Worm (Caenorhabditis elegans): ENCODE measurements around the gene K10H10.13.

K10H10.13 gene

ce11 chrII:14502997-14503396 lies 8.1 kb downstream of the K10H10.13 start, which contains the start of gene K10H10.6:
Gene K10H10.6, plus strand, starts transcription at chrII:14503297.
- no peak for TF ChIP-seq irx-1 (tag; optimal IDR thresholded peaks at IDR 0.05)
- no peak for TF ChIP-seq nhr-12 (tag; optimal IDR thresholded peaks at IDR 0.05)
- no peak for TF ChIP-seq pax-3 (tag; optimal IDR thresholded peaks at IDR 0.05)
- TF ChIP-seq efl-1 (optimal IDR thresholded peaks at IDR 0.05) = no peak
- TF ChIP-seq efl-1 (GFP tag; optimal IDR thresholded peaks at IDR 0.05 in 1 of 2) = no peak
- no peak for TF ChIP-seq nhr-85 (tag)
- no peak for TF ChIP-seq sptf-1 (tag; optimal IDR thresholded peaks at IDR 0.05)
- TF ChIP-seq snpc-4 (tag; optimal IDR thresholded peaks at IDR 0.05) = no peak
- no peak for TF ChIP-seq elt-2 (tag; optimal IDR thresholded peaks at IDR 0.05)

- no peak for TF ChIP-seq tlp-1 (tag; optimal IDR thresholded peaks at IDR 0.05)
- TF ChIP-seq sox-4 (tag; optimal IDR thresholded peaks at IDR 0.05) = no peak
- TF ChIP-seq tbx-2 (tag; optimal IDR thresholded peaks at IDR 0.05) = no peak
- no peak for TF ChIP-seq ceh-88 (GFP tag; IDR thresholded peaks at IDR 0.05)
- TF ChIP-seq mab-9 (GFP tag; IDR thresholded peaks at IDR 0.05) = no peak
- no peak for TF ChIP-seq unc-62 (GFP tag; optimal IDR thresholded peaks at IDR 0.05)
- TF ChIP-seq dpl-1 (GFP tag; optimal IDR thresholded peaks at IDR 0.05) = no peak
- no peak for TF ChIP-seq pqm-1 (tag; optimal IDR thresholded peaks at IDR 0.05)
- TF ChIP-seq zip-4 (GFP tag; optimal IDR thresholded peaks at IDR 0.05) = no peak
- no peak for TF ChIP-seq nhr-90 (tag; optimal IDR thresholded peaks at IDR 0.05; ENCODE audit: poor library complexity)
Measured at ce11 chrII:14501447-14501846, 9.6 kb downstream of the K10H10.13 start, which contains the start of gene K10H10.5. Gene K10H10.5, plus strand, starts transcription at chrII:14501747.

ce11 chrII:14500122-14500521 lies 11.0 kb downstream of the K10H10.13 start, which contains the start of gene K10H10.4:
Gene K10H10.4, plus strand, starts transcription at chrII:14500422.
- no peak for TF ChIP-seq dsc-1 (tag; optimal IDR thresholded peaks at IDR 0.05)
- TF ChIP-seq ztf-11 (tag; optimal IDR thresholded peaks at IDR 0.05) = no peak

- no peak for TF ChIP-seq sptf-1 (tag; optimal IDR thresholded peaks at IDR 0.05)
- peak; percentile 87 for TF ChIP-seq skn-1 (tag; optimal IDR thresholded peaks at IDR 0.05)
- no peak for TF ChIP-seq aly-2 (tag; optimal IDR thresholded peaks at IDR 0.05)
- no peak for TF ChIP-seq efl-3 (GFP tag; optimal IDR thresholded peaks at IDR 0.05)
- no peak for TF ChIP-seq ets-5 (GFP tag; IDR thresholded peaks at IDR 0.05)
- no peak for TF ChIP-seq hpl-2 (GFP tag; optimal IDR thresholded peaks at IDR 0.05)
- TF ChIP-seq ceh-82 (tag; optimal IDR thresholded peaks at IDR 0.05) = no peak
- TF ChIP-seq pqm-1 (tag; optimal IDR thresholded peaks at IDR 0.05) = no peak
- no peak for TF ChIP-seq fkh-4 (tag; optimal IDR thresholded peaks at IDR 0.05; ENCODE audit: borderline replicate concordance)
- no peak for TF ChIP-seq hlh-4 (tag; optimal IDR thresholded peaks at IDR 0.05)
- TF ChIP-seq F16B12.6 (tag; optimal IDR thresholded peaks at IDR 0.05) = no peak
- no peak for TF ChIP-seq ceh-90 (tag; optimal IDR thresholded peaks at IDR 0.05)
- TF ChIP-seq pax-3 (tag; optimal IDR thresholded peaks at IDR 0.05) = no peak
- TF ChIP-seq C34B4.2 (tag; optimal IDR thresholded peaks at IDR 0.05) = no peak
- no peak for TF ChIP-seq lir-3 (tag; optimal IDR thresholded peaks at IDR 0.05; ENCODE audit: poor library complexity)
- no peak for TF ChIP-seq lsy-2 (tag; optimal IDR thresholded peaks at IDR 0.05)
- TF ChIP-seq fkh-10 (GFP tag; optimal IDR thresholded peaks at IDR 0.05) = no peak
- no peak for TF ChIP-seq fos-1 (tag; optimal IDR thresholded peaks at IDR 0.05)
- no peak for TF ChIP-seq ama-1 (optimal IDR thresholded peaks at IDR 0.05)
- TF ChIP-seq nhr-76 (tag; optimal IDR thresholded peaks at IDR 0.05) = no peak
- no peak for TF ChIP-seq unc-62 (GFP tag; optimal IDR thresholded peaks at IDR 0.05)
- TF ChIP-seq snu-23 (GFP tag; optimal IDR thresholded peaks at IDR 0.05) = peak; percentile 41
- TF ChIP-seq mef-2 (tag; optimal IDR thresholded peaks at IDR 0.05) = no peak
- TF ChIP-seq alr-1 (tag; optimal IDR thresholded peaks at IDR 0.05; ENCODE audit: borderline replicate concordance) = no peak
- no peak for TF ChIP-seq tlp-1 (tag; optimal IDR thresholded peaks at IDR 0.05)
- peak; percentile 67 for TF ChIP-seq nhr-20 (tag; optimal IDR thresholded peaks at IDR 0.05)
- TF ChIP-seq sox-4 (tag; optimal IDR thresholded peaks at IDR 0.05) = no peak
- no peak for TF ChIP-seq nhr-237 (tag; optimal IDR thresholded peaks at IDR 0.05)
- no peak for TF ChIP-seq hlh-17 (GFP tag; optimal IDR thresholded peaks at IDR 0.05; ENCODE audit: borderline replicate concordance)
- TF ChIP-seq nhr-28 (tag; optimal IDR thresholded peaks at IDR 0.05) = no peak
- TF ChIP-seq jun-1 (tag; optimal IDR thresholded peaks at IDR 0.05) = no peak
- no peak for TF ChIP-seq swsn-7 (tag; optimal IDR thresholded peaks at IDR 0.05)
- TF ChIP-seq dpl-1 (GFP tag; optimal IDR thresholded peaks at IDR 0.05) = no peak
- no peak for TF ChIP-seq nhr-84 (tag; optimal IDR thresholded peaks at IDR 0.05)
- TF ChIP-seq ztf-11 (tag; optimal IDR thresholded peaks at IDR 0.05) = no peak
- no peak for TF ChIP-seq C16A3.4 (tag; optimal IDR thresholded peaks at IDR 0.05)
Measured at ce11 chrII:14497848-14498247, 13.2 kb downstream of the K10H10.13 start, which contains the start of gene dhs-8. Gene dhs-8, plus strand, starts transcription at chrII:14498026.
